Worm (Caenorhabditis elegans) whole organism, L1 larva: ENCODE measurements around the gene F15G9.1.

Experiments used
- lin-14 ChIP-seq: fragments of 200-800 bp; sonication (Bioruptor generic); optimal IDR thresholded peaks from 2 replicates; lab custom pipeline; 2018; ENCODE audit warnings: mild to moderate bottlenecking, missing genetic modification characterization, moderate library complexity, missing compliant biosample characterization
- lsy-2 ChIP-seq, 2 experiments: fragments of 150-350 bp; optimal IDR thresholded peaks; 2 replicates each; lab custom pipeline; 2014; ENCODE audit warnings: missing biosample characterization in 2 of 2, missing genetic modification characterization in 2 of 2
- nhr-12 ChIP-seq: sonication (generic microtip); optimal IDR thresholded peaks from 2 replicates; lab custom pipeline; 2017; ENCODE audit warnings: missing biosample characterization, missing genetic modification characterization

DNA sequence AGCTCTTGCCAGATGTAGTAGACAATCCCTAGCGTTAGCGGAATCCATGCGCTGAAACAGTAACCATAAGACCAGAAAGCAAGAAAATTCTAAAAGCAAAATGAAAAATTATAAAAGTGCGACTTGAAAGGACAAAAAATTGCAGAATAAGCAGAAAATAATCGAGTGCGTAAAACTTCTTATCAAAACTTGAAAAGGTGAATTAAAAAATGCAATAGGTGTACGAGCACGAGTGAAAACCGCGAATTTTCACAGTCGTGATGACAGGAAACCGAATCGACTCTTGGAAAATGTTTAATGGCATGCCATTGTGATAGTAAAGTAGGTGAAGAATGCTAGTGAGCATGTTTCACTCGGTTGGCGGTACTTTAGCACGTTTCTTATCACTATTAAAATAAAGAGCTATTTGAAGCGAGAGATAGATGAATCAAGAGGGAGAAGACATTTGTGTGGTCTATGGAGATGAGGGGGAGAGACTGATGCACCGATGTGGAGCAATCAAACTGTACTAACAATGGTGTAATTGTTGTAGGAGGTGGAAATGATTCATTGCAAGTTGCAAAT, 26.0 kb upstream of the F15G9.1 start, which contains the start of gene ifp-1:
- TF ChIP-seq lin-14 (GFP tag; lab: Kevin White, UChicago) (no peak), nhr-12 (tag; lab: Kevin White, UChicago) (no peak), lsy-2 (tag; optimal IDR thresholded peaks at IDR 0.05; lab: Kevin White, UChicago) (no peak)
